Fruit fly (Drosophila melanogaster) whole organism: Measurements from ENCODE around the gene Cpsf5.

Experiments
- CG8478 ChIP-seq: fragments of >200 bp; optimal IDR thresholded peaks from 2 replicates; lab custom pipeline; 2018; ENCODE audit warnings: inconsistent platforms
- Dll ChIP-seq: fragments of >200 bp; optimal IDR thresholded peaks from 2 replicates; lab custom pipeline; 2017
- EcR ChIP-seq, 2 experiments: fragments of >200 bp; optimal IDR thresholded peaks; 2 replicates each; lab custom pipeline; 2017; ENCODE audit warnings: missing biosample characterization in 2 of 2, missing genetic modification characterization in 2 of 2, missing genetic modification reagents in 2 of 2
- pan ChIP-seq: fragments of >200 bp; optimal IDR thresholded peaks from 2 replicates; lab custom pipeline; 2017
- psq ChIP-seq: fragments of >200 bp; optimal IDR thresholded peaks from 2 replicates; lab custom pipeline; 2017
- usp ChIP-seq: fragments of >200 bp; optimal IDR thresholded peaks from 2 replicates; lab custom pipeline; 2017; ENCODE audit warnings: missing biosample characterization, missing genetic modification characterization, mixed read lengths

dm6 chr3L:9446731-9447238, 35.9 kb downstream of the Cpsf5 start, which contains the start of gene CG3529:
- TF ChIP-seq psq (lab: Kevin White, UChicago) (no peak), pan (lab: Kevin White, UChicago) (no peak), Dll (lab: Kevin White, UChicago) (no peak), CG8478 (lab: Kevin White, UChicago) (no peak), usp (no peak), EcR (GFP tag; optimal IDR thresholded peaks at IDR 0.05; lab: Kevin White, UChicago) (no peak)
